Fruit fly (Drosophila melanogaster) S2 (cell line): Measurements from ENCODE around the gene dpr10.

Experiments
- CG8478 ChIP-seq: fragments of >200 bp; optimal IDR thresholded peaks from 2 replicates; lab custom pipeline; 2018
- CTCF ChIP-seq, 2 experiments: fragments of >200 bp; optimal IDR thresholded peaks; 2 replicates each; lab custom pipeline; 2018

dpr10 gene

DNA sequence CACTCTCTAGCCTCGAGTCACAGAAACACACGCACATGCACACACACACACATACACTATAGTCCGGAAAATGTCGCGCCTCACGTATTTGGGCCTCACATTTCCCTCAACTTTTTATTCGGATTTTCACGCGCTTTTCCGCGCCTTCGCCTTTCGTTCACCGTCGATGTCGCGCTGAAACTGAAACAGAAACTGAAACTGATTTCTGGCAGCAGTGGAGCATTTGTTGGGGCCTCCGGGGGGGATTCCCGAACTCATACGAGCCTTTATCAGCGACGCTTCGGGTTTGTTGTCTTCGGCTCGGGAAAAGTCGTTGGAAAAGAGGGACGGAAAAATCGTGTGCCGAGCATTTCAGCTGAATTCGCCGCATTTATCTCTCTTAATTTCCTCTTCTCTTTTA is at the start of gene dpr10:
Gene dpr10 (minus strand): TSS at position 185 of the 400 bp plus-strand sequence.
- TF ChIP-seq CG8478 (lab: Kevin White, UChicago) (no peak), CTCF (optimal IDR thresholded peaks at IDR 0.05; lab: Kevin White, UChicago) (no peak)

- TF ChIP-seq CTCF (optimal IDR thresholded peaks at IDR 0.05; lab: Kevin White, UChicago) (no peak), CG8478 (lab: Kevin White, UChicago) (no peak)
Observed at dm6 chr3L:10233025-10233424, 47.1 kb upstream of the dpr10 start.

DNA sequence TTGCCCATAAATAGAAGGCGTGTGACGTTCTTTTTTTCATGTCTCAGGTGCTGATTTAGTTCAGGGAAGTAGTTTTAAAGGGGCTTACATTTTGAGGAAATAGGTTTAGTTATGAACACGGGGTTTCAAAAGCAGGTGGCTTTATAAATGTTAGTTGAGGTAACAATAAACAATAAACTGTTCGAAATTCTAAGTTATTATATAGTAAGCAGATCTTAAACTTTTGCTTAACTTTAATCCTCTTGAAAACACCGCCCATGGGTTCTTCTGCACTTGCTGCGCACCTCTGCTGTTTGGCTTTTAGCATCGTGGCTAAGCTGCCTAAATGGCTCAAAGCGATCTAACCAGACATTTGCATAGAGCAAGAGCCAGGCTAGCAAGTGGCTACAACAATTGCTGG is 44.6 kb upstream of the dpr10 start:
- no peak for TF ChIP-seq CG8478 (lab: Kevin White, UChicago)
- TF ChIP-seq CTCF (optimal IDR thresholded peaks at IDR 0.05; lab: Kevin White, UChicago) = no peak

DNA sequence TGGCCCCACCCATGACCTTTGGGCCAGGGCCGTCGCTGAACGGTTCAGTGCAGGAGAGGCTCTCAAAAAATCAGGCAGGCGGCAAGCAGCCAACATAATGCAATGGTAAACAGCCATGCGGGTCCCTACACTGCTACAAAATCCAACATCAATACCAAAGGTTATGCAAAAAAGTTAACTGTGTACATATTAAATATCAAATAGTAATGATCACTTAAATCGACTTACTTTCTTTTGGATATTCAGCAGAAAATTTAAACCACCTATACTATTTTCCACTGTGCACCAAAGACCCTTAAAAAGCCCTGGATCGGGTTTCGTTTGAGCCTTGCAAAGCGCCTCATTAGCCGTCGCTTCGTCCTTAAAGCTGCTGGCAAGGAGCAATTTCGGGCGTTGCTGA is 41.2 kb upstream of the dpr10 start:
- no peak for TF ChIP-seq CTCF (optimal IDR thresholded peaks at IDR 0.05; lab: Kevin White, UChicago)
- TF ChIP-seq CG8478 (lab: Kevin White, UChicago) = no peak

DNA sequence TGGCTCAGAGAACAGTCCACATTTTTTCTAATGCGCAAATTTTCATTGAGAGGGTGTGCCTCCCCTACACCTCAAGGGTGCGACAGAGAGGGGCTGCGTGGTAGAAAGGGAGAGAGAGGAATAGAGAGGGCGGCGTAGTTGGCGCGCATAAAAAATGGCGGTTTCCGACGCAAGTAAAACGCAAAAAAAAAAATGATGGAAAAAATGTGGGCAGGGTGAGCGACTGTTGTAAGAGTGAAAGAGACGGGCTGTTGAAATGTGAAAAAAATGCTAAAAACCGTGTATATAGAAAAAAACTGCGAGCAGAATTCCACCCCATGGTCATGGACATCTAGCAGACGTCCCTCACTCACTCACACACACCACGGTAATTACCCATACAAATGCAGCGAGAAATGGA is 40.1 kb upstream of the dpr10 start:
- TF ChIP-seq CG8478 (lab: Kevin White, UChicago) (no peak), CTCF (optimal IDR thresholded peaks at IDR 0.05; lab: Kevin White, UChicago) (no peak)

- TF ChIP-seq CTCF (optimal IDR thresholded peaks at IDR 0.05; lab: Kevin White, UChicago) = peak; percentile 25 to 81
- TF ChIP-seq CG8478 (lab: Kevin White, UChicago) = no peak
Observed at dm6 chr3L:10225214-10225729, 39.4 kb upstream of the dpr10 start, which contains the start of gene scramb1. Gene scramb1, minus strand, starts transcription at chr3L:10225240.

dm6 chr3L:10224470-10225213 is 38.7 kb upstream of the dpr10 start:
- TF ChIP-seq CTCF (optimal IDR thresholded peaks at IDR 0.05; lab: Kevin White, UChicago) (no peak), CG8478 (lab: Kevin White, UChicago) (no peak)

- TF ChIP-seq CG8478 (lab: Kevin White, UChicago) (no peak), CTCF (optimal IDR thresholded peaks at IDR 0.05; lab: Kevin White, UChicago) (no peak)
Observed at dm6 chr3L:10223397-10223796, 37.5 kb upstream of the dpr10 start.

DNA sequence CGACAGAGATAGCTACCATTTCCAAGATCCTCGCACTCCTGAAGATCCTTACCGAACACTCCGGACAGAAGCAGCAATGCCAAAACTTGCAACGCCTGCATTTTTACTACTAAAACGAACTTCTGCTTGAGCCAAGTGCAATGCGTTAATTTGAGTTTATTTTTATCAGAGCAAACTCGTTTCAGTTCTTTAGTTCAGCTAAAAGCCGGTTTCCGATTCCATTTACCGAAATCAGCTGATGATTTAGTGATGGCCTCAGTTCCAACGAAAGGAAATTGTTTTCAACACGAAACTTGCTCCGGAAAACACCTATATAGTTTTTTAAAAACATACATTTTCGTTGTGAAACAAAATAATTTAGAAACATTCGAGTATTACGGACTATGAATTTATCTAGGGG is 34.2 kb upstream of the dpr10 start, which contains the start of gene CG32055:
Gene CG32055 (minus strand): TSS at position 101 of the 400 bp plus-strand sequence.
- TF ChIP-seq CG8478 (lab: Kevin White, UChicago) = no peak

DNA sequence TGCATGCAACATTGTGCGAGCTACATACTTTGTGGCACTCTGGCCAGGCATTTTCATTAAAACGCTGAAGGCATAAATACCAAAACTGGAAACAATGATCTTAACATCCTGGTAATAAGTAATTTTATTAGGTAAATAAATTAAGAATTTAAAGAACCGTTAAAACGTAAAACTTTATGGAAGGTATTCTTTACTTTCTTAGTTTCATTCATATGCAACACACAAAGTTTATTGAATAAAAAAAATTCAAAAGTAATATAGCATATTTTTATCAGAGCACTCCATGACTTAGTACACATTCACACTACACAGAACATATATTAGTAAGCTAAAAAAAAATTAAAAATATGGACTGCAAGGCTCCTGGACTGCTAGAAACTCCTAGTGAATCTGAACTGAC is 29.5 kb upstream of the dpr10 start, which contains the start of gene CG8065:
Gene CG8065 (plus strand): TSS at position 301 of the 400 bp plus-strand sequence.
- TF ChIP-seq CG8478 (lab: Kevin White, UChicago) (no peak), CTCF (optimal IDR thresholded peaks at IDR 0.05; lab: Kevin White, UChicago) (no peak)

DNA sequence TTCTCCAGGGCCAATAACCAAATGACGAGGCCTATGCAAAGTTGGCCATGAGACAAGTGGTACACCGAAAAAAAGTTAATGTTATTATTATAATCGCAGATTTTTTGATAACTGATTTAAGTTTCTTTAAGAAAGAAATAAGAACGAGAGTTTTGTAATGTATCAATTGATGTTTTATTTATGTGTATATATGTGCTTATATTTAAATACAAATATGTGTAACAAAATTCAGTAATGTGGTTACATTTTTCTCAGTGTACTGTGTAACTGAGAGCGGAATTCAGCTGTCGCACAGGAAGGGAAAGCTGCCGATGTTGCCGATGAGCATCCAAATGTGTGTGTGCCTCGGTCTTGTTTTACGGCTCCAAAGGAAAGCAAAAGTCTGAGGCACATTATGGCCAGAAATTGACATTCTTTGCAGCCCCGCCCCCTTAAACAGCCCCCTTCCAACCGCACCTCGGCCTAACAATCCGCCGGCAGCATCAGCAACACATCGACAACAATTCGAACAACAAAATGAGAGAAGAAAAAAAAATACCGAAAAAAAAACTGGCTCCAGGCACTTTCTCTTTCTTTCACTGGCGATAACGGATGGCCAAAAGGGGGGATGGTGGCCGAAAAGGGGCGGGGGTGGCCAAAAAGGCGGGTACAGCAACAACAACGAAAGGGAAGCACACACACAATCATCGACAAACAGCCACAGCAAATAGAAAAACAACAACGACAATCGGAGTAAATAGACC is 20.5 kb upstream of the dpr10 start:
- TF ChIP-seq CTCF (optimal IDR thresholded peaks at IDR 0.05; lab: Kevin White, UChicago) = no peak

- TF ChIP-seq CG8478 (lab: Kevin White, UChicago) (no peak), CTCF (optimal IDR thresholded peaks at IDR 0.05; lab: Kevin White, UChicago) (no peak)
Observed at dm6 chr3L:10205823-10206222, 19.9 kb upstream of the dpr10 start.

DNA sequence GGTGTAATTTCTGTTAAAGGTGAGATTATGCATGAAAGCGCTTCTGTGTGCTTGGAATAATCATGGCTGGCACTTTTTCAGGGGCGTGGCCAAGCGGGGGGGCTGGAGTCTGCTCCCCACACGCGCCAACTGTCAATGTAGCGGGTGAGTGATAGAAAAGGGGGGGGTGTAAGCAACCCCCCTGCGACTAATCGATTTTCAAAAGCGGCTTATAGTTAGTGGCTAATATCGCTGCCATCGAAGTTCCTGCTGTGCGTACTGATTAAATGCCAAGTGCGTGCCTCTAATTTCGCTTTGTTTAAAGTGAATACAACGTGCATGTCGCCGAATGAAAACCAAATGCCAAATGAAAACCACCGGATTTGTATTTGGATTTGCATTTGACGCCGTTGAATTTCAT is 18.8 kb upstream of the dpr10 start:
- TF ChIP-seq CG8478 (lab: Kevin White, UChicago) = no peak
- TF ChIP-seq CTCF (optimal IDR thresholded peaks at IDR 0.05; lab: Kevin White, UChicago) = no peak

DNA sequence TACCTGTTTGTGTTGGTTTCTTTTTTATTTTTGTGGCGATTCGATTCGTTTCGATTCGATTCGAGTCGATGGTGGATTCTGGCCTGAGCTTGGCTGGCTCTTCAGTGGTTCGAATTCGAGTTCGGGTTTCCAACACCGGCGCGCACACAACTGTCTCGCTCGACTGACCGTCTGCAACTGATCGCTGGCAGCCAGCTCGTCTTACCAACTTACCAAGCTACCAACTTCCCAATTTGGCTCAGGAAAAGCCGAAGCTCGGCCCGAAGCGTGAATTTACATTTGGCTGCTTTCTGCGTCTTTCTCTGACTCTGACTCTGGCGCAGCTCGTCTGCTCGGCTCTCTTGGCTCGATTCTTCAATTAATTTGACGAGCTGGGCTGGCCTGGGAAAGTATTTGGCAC is 15.7 kb upstream of the dpr10 start, which contains the start of gene ect:
Gene ect (minus strand): TSS at position 183 of the 400 bp plus-strand sequence.
- TF ChIP-seq CG8478 (lab: Kevin White, UChicago) (no peak), CTCF (optimal IDR thresholded peaks at IDR 0.05; lab: Kevin White, UChicago) (no peak)

- TF ChIP-seq CTCF (optimal IDR thresholded peaks at IDR 0.05; lab: Kevin White, UChicago) (peak; percentile 67 to 68), CG8478 (lab: Kevin White, UChicago) (no peak)
Observed at dm6 chr3L:10199644-10200043, 13.7 kb upstream of the dpr10 start.
